Worm (Caenorhabditis elegans) whole organism, midembryonic: Measurements from ENCODE around the gene C37E2.3.

Source experiments
- T22C8.4 ChIP-seq: fragments of 200-800 bp; sonication (Bioruptor generic); IDR thresholded peaks from 2 replicates; pipeline ENCODE4 v1.3.6; 2022; ENCODE audit warnings: missing genetic modification characterization, missing compliant biosample characterization
- cog-1 ChIP-seq: sonication (generic microtip); optimal IDR thresholded peaks from 2 replicates; lab custom pipeline; 2016; ENCODE audit warnings: missing genetic modification characterization, missing compliant biosample characterization
- flt-1 ChIP-seq: fragments of 200-800 bp; sonication (Bioruptor generic); IDR thresholded peaks from 2 replicates; pipeline ENCODE4 v1.3.6; 2022; ENCODE audit warnings: missing genetic modification characterization, missing compliant biosample characterization
- klf-2 ChIP-seq: fragments of 200-800 bp; sonication (Bioruptor generic); conservative IDR thresholded peaks from 2 replicates; pipeline ENCODE4 v1.3.6; 2022; ENCODE audit warnings: missing genetic modification reagents, missing genetic modification characterization, missing compliant biosample characterization
- med-1 ChIP-seq: sonication (generic microtip); optimal IDR thresholded peaks from 2 replicates; lab custom pipeline; 2017; ENCODE audit warnings: missing genetic modification characterization, mild to moderate bottlenecking, missing compliant biosample characterization, antibody characterized with exemption, missing genetic modification reagents; ENCODE audit not compliant: insufficient read depth
- ref-1 ChIP-seq: fragments of 200-800 bp; sonication (Bioruptor generic); conservative IDR thresholded peaks from 2 replicates; pipeline ENCODE4 v1.3.6; 2022; ENCODE audit warnings: missing genetic modification reagents, missing genetic modification characterization, missing compliant biosample characterization
- tab-1 ChIP-seq: fragments of 200-800 bp; sonication (Bioruptor generic); IDR thresholded peaks from 2 replicates; pipeline ENCODE4 v1.3.6; 2022; ENCODE audit warnings: missing genetic modification characterization, missing compliant biosample characterization
- ztf-23 ChIP-seq: fragments of 200-800 bp; sonication (Bioruptor generic); IDR thresholded peaks from 2 replicates; pipeline ENCODE4 v1.3.6; 2022; ENCODE audit warnings: missing genetic modification reagents, missing genetic modification characterization, missing compliant biosample characterization
- ztf-29 ChIP-seq: fragments of 200-800 bp; sonication (Bioruptor generic); IDR thresholded peaks from 2 replicates; pipeline ENCODE4 v1.3.6; 2022; ENCODE audit warnings: missing genetic modification reagents, missing genetic modification characterization, missing compliant biosample characterization

The C37E2.3 gene

DNA sequence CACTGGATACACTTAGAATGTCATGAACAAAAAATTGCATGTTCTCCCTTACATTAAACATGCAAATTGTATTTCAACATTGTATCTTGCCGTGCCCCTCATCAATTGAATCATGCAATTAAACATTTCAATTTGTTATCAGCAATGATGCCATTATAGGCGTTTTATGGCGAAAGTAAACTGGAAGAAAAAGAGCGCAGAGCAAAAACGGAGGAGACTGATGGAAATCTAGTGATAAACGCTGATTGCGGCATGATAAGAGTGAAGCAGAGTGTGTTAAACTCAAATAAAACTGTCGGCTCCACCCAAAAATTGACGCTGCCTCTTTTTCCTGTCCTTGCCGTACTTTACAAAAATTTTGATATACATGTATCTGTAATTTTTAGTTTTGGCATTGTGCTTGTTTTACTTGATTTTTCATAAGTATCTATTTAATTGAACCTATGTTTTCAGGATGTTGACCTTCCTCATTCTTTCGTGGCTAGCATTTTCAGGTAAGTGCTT, 34.3 kb downstream of the C37E2.3 start, which contains the start of gene K06G5.1:
TSS of gene K06G5.1 (plus strand) at position 454 of the 504 bp plus-strand sequence.
- TF ChIP-seq tab-1 (GFP tag; lab: Robert Waterston, UW) (no peak), ztf-29 (GFP tag; lab: Robert Waterston, UW) (no peak), cog-1 (tag; lab: Kevin White, UChicago) (no peak), ztf-23 (GFP tag; lab: Robert Waterston, UW) (no peak)

- TF ChIP-seq klf-2 (GFP tag; lab: Robert Waterston, UW), result no peak
- no peak for TF ChIP-seq ztf-29 (GFP tag; lab: Robert Waterston, UW)
- no peak for TF ChIP-seq ref-1 (GFP tag; lab: Robert Waterston, UW)
- TF ChIP-seq flt-1 (GFP tag; lab: Robert Waterston, UW), result no peak
- TF ChIP-seq cog-1 (tag; lab: Kevin White, UChicago), result no peak
- TF ChIP-seq T22C8.4 (GFP tag; lab: Robert Waterston, UW), result no peak
- TF ChIP-seq tab-1 (GFP tag; lab: Robert Waterston, UW), result no peak
- no peak for TF ChIP-seq ztf-23 (GFP tag; lab: Robert Waterston, UW)
- no peak for TF ChIP-seq med-1
These were observed 42.9 kb downstream of the C37E2.3 start, which contains the start of gene K06G5.3 for ce11 chrX:14223156-14223555. Gene K06G5.3 (minus strand): TSS chrX:14223256.

DNA sequence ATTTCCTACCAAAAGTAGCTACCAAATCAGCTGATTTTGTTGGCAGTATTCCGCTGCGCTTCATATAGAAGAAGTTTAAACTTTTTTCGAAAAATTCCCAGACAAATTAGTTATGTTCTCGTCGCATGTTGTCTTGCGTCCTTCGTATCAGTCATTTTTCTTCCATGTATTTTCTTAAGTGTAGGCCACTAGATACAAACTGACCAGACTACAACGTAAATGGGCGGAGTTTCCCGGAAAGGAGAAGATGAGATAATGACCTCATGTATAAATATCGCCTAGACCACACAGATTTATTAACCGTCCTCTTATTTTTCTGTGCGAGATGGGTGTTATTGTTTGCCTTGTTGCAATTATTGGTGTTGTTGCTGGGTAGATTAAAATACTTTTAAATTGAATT, 45.0 kb downstream of the C37E2.3 start, which contains the start of gene cyp-13B2:
TSS of gene cyp-13B2 (plus strand) at position 301 of the 400 bp plus-strand sequence.
- no peak for TF ChIP-seq flt-1 (GFP tag; lab: Robert Waterston, UW)
- no peak for TF ChIP-seq ref-1 (GFP tag; lab: Robert Waterston, UW)
- no peak for TF ChIP-seq ztf-29 (GFP tag; lab: Robert Waterston, UW)
- TF ChIP-seq med-1, result no peak
- no peak for TF ChIP-seq klf-2 (GFP tag; lab: Robert Waterston, UW)

DNA sequence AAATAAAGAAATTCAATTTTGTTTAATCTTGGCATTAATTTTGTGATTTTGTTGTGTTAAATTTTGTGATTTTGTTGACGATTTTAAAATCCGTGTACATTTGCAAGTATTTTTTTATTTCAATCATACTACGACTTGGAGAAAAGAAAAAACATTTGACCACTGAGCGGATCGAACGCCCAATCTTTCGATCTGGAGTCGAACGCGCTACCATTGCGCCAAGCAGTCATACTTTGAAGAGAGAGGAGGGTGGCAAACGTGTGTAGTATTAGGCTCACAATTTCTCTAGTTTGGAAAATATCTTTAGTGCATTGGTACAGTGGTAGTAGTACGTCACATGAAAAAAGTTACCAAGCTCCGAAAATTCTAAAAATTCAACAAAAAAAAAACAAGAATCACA, 48.5 kb downstream of the C37E2.3 start:
- TF ChIP-seq T22C8.4 (GFP tag; lab: Robert Waterston, UW) (0 out of 2 replicates have a peak, but pooled peaks have one; percentile 17), tab-1 (GFP tag; lab: Robert Waterston, UW) (peak; percentile 72; the same call in 1 of the 2 replicates), flt-1 (GFP tag; lab: Robert Waterston, UW) (peak; percentile 84), klf-2 (GFP tag; lab: Robert Waterston, UW) (no peak), ztf-29 (GFP tag; lab: Robert Waterston, UW) (no peak), med-1 (peak; percentile 13), cog-1 (tag; lab: Kevin White, UChicago) (no peak)
